Worm (Caenorhabditis elegans): ENCODE measurements around the gene srd-31.
A peak's percentile ranks its signal among the peaks of the same experiment; 100 is the strongest.

Gene srd-31

ce11 chrV:7634657-7635056, at the start of gene srd-31:
srd-31 (minus strand) TSS chrV:7634757.
- TF ChIP-seq sma-3 (GFP tag; optimal IDR thresholded peaks at IDR 0.05), result no peak
- no peak for TF ChIP-seq ztf-1 (GFP tag; conservative IDR thresholded peaks at IDR 0.05)
- TF ChIP-seq snpc-4 (tag; optimal IDR thresholded peaks at IDR 0.05), result no peak
- TF ChIP-seq nhr-23 (tag; optimal IDR thresholded peaks at IDR 0.05), result no peak
- no peak for TF ChIP-seq mab-5 (tag; optimal IDR thresholded peaks at IDR 0.05)
- TF ChIP-seq alr-1 (tag; optimal IDR thresholded peaks at IDR 0.05), result no peak
- no peak for TF ChIP-seq egl-27 (tag; optimal IDR thresholded peaks at IDR 0.05)
- TF ChIP-seq ztf-11 (tag; optimal IDR thresholded peaks at IDR 0.05), result no peak
- TF ChIP-seq nhr-21 (tag; optimal IDR thresholded peaks at IDR 0.05), result no peak
- no peak for TF ChIP-seq mdl-1 (tag; optimal IDR thresholded peaks at IDR 0.05)
- TF ChIP-seq nhr-11 (tag; optimal IDR thresholded peaks at IDR 0.05), result no peak
- TF ChIP-seq sem-4 (tag; optimal IDR thresholded peaks at IDR 0.05), result no peak
- TF ChIP-seq gmeb-1 (tag; optimal IDR thresholded peaks at IDR 0.05), result no peak
- no peak for TF ChIP-seq nhr-77 (tag; optimal IDR thresholded peaks at IDR 0.05)
- TF ChIP-seq zag-1 (tag; optimal IDR thresholded peaks at IDR 0.05), result no peak
- no peak for TF ChIP-seq Y55F3AM.14 (GFP tag; optimal IDR thresholded peaks at IDR 0.05)
- no peak for TF ChIP-seq mbf-1 (tag; optimal IDR thresholded peaks at IDR 0.05)
- no peak for TF ChIP-seq F13H6.1 (tag; optimal IDR thresholded peaks at IDR 0.05)
- no peak for TF ChIP-seq aly-2 (tag; optimal IDR thresholded peaks at IDR 0.05)
- TF ChIP-seq unc-39 (tag; optimal IDR thresholded peaks at IDR 0.05), result no peak

DNA sequence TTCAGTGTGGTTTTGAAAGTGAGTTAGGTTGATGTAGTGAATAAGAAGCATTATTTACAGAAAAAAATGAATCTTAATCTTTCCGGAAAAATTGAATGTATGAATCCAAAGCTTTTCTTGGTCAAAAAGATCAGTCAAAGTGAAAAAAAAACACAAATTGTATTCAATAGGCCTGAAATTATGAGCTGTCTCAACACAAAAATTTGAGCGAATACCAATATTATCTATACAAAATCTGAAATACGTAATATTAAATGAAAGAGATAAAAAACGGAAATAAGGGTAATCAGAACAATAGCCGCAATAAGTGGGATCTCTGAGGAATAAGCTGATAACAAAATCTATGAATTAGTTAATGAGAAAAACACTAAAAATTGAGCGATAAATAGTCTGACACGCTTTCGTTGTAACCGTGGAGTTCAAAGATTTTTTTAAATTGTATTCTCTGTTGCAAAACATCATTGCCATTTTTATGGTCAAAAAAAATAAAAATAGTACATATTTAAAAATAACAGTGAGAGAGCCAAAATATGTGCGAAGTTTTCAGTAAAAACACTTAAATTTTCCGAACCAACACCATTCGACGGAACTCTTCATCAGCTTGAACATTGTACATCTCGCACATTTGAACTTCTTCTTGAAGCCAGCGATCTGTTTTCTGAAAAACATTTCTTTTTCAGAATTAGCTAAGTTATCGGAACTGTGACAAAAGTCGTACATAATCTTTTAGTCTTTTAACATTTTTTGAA, 49.5 kb upstream of the srd-31 start, which contains the start of gene sre-11:
Gene sre-11 (minus strand): TSS at position 51 of the 749 bp plus-strand sequence.
- no peak for TF ChIP-seq mdl-1 (tag; optimal IDR thresholded peaks at IDR 0.05)
- TF ChIP-seq F13H6.1 (tag; optimal IDR thresholded peaks at IDR 0.05), result no peak
- TF ChIP-seq nhr-6 (tag; optimal IDR thresholded peaks at IDR 0.05), result no peak
- TF ChIP-seq fos-1 (tag; optimal IDR thresholded peaks at IDR 0.05), result no peak
- no peak for TF ChIP-seq Y55F3AM.14 (GFP tag; optimal IDR thresholded peaks at IDR 0.05)
- no peak for TF ChIP-seq lin-39 (tag; optimal IDR thresholded peaks at IDR 0.05)

DNA sequence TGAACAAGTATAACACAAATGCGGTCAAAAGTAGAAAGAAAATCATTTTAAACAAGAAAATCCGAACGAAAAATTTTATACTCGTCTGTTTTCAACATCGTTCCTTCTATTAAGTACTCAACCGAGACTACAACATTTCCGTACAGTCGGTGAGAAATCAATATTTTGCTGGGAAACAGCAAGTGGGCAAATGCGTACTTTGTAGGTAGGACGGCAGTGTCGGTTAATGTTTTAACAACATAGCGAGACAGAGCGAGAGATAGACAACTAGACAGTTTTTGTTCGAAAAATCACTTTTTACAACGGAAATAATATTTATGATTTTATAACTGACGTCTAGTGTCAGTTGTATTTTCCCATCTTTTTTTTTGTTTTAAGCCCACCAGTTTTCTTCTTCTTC, 46.8 kb upstream of the srd-31 start, which contains the start of gene cyp-33A1:
Gene cyp-33A1 (minus strand): TSS at position 72 of the 400 bp plus-strand sequence.
- peak; percentile 30 for TF ChIP-seq crh-2 (tag; optimal IDR thresholded peaks at IDR 0.05)
- peak; percentile 21 for TF ChIP-seq nhr-129 (tag; optimal IDR thresholded peaks at IDR 0.05)
- no peak for TF ChIP-seq elt-3 (tag; optimal IDR thresholded peaks at IDR 0.05)
- peak; percentile 34 for TF ChIP-seq fos-1 (tag; optimal IDR thresholded peaks at IDR 0.05)
- TF ChIP-seq ztf-11 (tag; optimal IDR thresholded peaks at IDR 0.05), result no peak
- TF ChIP-seq elt-1 (tag; optimal IDR thresholded peaks at IDR 0.05), result no peak
- TF ChIP-seq nhr-21 (tag; optimal IDR thresholded peaks at IDR 0.05), result no peak
- TF ChIP-seq sma-9 (GFP tag; optimal IDR thresholded peaks at IDR 0.05), result peak; percentile 80
- TF ChIP-seq sma-9 (tag; optimal IDR thresholded peaks at IDR 0.05), result no peak

- no peak for TF ChIP-seq skn-1 (tag; optimal IDR thresholded peaks at IDR 0.05)
- no peak for TF ChIP-seq dmd-4 (tag; optimal IDR thresholded peaks at IDR 0.05)
- no peak for TF ChIP-seq snpc-4 (tag; optimal IDR thresholded peaks at IDR 0.05)
- no peak for TF ChIP-seq alr-1 (tag; optimal IDR thresholded peaks at IDR 0.05)
- no peak for TF ChIP-seq zag-1 (tag; optimal IDR thresholded peaks at IDR 0.05)
- TF ChIP-seq mab-5 (tag; optimal IDR thresholded peaks at IDR 0.05), result no peak
These were observed 41.3 kb upstream of the srd-31 start, which contains the start of gene C12D5.3 for ce11 chrV:7675904-7676303. C12D5.3 (plus strand) TSS chrV:7676204.

DNA sequence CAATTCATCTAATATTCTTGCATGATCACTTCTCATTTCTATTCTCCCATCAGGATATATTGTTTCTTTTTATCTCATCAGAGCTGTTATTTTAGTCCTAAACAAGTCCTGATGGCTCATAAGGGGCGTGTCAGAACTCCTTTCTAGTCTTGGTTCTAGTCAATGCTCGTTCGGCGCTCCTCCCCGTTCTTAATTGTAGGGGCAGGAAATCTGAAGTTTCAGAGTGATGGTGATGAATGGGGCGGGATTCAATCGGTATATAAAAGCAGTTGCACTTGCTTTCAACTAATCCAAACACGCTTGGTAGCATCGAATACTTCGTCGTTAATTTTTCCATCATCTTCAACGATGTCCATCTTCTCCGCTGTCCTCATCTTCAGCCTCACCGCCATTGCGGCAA, 37.7 kb upstream of the srd-31 start, which contains the start of gene C12D5.4:
Gene C12D5.4 (plus strand): TSS at position 301 of the 400 bp plus-strand sequence.
- no peak for TF ChIP-seq ceh-82 (tag; optimal IDR thresholded peaks at IDR 0.05)
- no peak for TF ChIP-seq gmeb-1 (tag; optimal IDR thresholded peaks at IDR 0.05)
- TF ChIP-seq alr-1 (tag; optimal IDR thresholded peaks at IDR 0.05), result no peak
- no peak for TF ChIP-seq nhr-12 (tag; optimal IDR thresholded peaks at IDR 0.05)
- no peak for TF ChIP-seq ZK546.5 (tag; optimal IDR thresholded peaks at IDR 0.05)

Data from whole organism, L2 larva.